Worm (Caenorhabditis elegans) whole organism, L4 larva: ENCODE measurements around the gene ZK370.6.

Source experiments
- ama-1 ChIP-seq: fragments of 150-350 bp; optimal IDR thresholded peaks from 2 replicates; lab custom pipeline; 2014; ENCODE audit warnings: inconsistent platforms, mixed read lengths
- ceh-32 ChIP-seq: sonication (generic microtip); optimal IDR thresholded peaks from 2 replicates; lab custom pipeline; 2016; ENCODE audit warnings: mild to moderate bottlenecking, missing genetic modification characterization, missing compliant biosample characterization; ENCODE audit not compliant: poor library complexity
- daf-12 ChIP-seq: fragments of 150-350 bp; optimal IDR thresholded peaks from 2 replicates; lab custom pipeline; 2014; ENCODE audit warnings: missing biosample characterization, missing genetic modification reagents, missing genetic modification characterization
- mdl-1 ChIP-seq, 2 experiments: fragments of 150-350 bp in 1 of 2; sonication (generic microtip) in 1 of 2; optimal IDR thresholded peaks; 2 replicates each; lab custom pipeline; 2014 to 2017; ENCODE audit warnings: missing biosample characterization in 2 of 2, missing genetic modification characterization in 2 of 2
- mep-1 ChIP-seq: fragments of 150-350 bp; sonication (generic microtip); optimal IDR thresholded peaks from 3 replicates; lab custom pipeline; 2014; ENCODE audit warnings: missing biosample characterization, missing genetic modification characterization
- nhr-237 ChIP-seq: sonication (generic microtip); optimal IDR thresholded peaks from 2 replicates; lab custom pipeline; 2017; ENCODE audit warnings: missing biosample characterization, missing genetic modification characterization
- pqm-1 ChIP-seq: sonication (generic microtip); optimal IDR thresholded peaks from 2 replicates; lab custom pipeline; 2017; ENCODE audit warnings: missing biosample characterization, missing genetic modification characterization
- unc-39 ChIP-seq: sonication (generic microtip); optimal IDR thresholded peaks from 2 replicates; lab custom pipeline; 2017; ENCODE audit warnings: missing biosample characterization, missing genetic modification characterization
- zip-11 ChIP-seq: fragments of 200-800 bp; sonication (Bioruptor generic); IDR thresholded peaks from 2 replicates; pipeline ENCODE4 v1.3.6; 2022; ENCODE audit warnings: missing genetic modification characterization, missing compliant biosample characterization

DNA sequence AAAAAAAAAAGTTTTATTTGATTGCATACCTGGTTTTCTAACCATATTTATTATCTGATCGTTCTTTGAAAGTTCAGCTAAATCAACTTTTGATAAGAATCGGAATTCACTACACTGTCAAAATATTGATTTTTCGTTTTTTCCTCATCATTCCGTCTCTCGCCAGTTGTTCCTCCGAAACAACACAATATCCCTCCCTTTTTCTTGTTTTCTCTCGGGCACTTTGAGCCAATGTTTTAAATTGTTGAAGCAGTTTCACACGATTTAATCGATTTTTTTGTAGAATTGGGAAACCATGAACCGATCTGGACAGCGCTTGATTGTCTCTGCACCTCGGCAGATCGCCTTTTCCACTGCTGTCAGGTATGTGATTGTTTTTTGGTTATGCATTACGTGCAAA lies 25.6 kb upstream of the ZK370.6 start, which contains the start of gene K02D10.1:
- TF ChIP-seq nhr-237 (tag; lab: Kevin White, UChicago) (no peak), daf-12 (tag; lab: Kevin White, UChicago) (no peak), pqm-1 (tag; lab: Kevin White, UChicago) (no peak), zip-11 (GFP tag; lab: Robert Waterston, UW) (no peak), ama-1 (lab: Kevin White, UChicago) (peak; percentile 64), mdl-1 (tag; optimal IDR thresholded peaks at IDR 0.05; lab: Kevin White, UChicago) (no peak), mep-1 (tag; lab: Kevin White, UChicago) (no peak), unc-39 (no peak), ceh-32 (no peak)
